Fruit fly (Drosophila melanogaster) whole organism, wandering third instar larva: ENCODE data around the gene scny.

ENCODE experiments used
- Abd-B ChIP-seq: fragments of >200 bp; optimal IDR thresholded peaks from 2 replicates; lab custom pipeline; 2017; ENCODE audit warnings: missing biosample characterization, missing genetic modification characterization
- CG32264 ChIP-seq: fragments of 200-800 bp; sonication (Bioruptor generic); optimal IDR thresholded peaks from 2 replicates; lab custom pipeline; 2016; ENCODE audit warnings: missing biosample characterization, missing genetic modification characterization
- CG9705 ChIP-seq: fragments of 200-800 bp; sonication (Bioruptor generic); optimal IDR thresholded peaks from 2 replicates; lab custom pipeline; 2018; ENCODE audit warnings: missing biosample characterization, mild to moderate bottlenecking, missing genetic modification characterization
- Dfd ChIP-seq: fragments of >200 bp; optimal IDR thresholded peaks from 2 replicates; lab custom pipeline; 2017; ENCODE audit warnings: missing biosample characterization, missing genetic modification characterization
- GATAd ChIP-seq: sonication (Bioruptor generic); optimal IDR thresholded peaks from 2 replicates; lab custom pipeline; 2016; ENCODE audit warnings: missing biosample characterization, missing genetic modification characterization
- HLH106 ChIP-seq: fragments of 200-800 bp; optimal IDR thresholded peaks from 3 replicates; lab custom pipeline; 2019; ENCODE audit warnings: missing biosample characterization, mild to moderate bottlenecking, missing genetic modification characterization, moderate library complexity
- Hnf4 ChIP-seq: fragments of 200-800 bp; sonication (Bioruptor generic); optimal IDR thresholded peaks from 2 replicates; lab custom pipeline; 2016; ENCODE audit warnings: missing biosample characterization, mild to moderate bottlenecking, missing genetic modification characterization
- Hr78 ChIP-seq: fragments of >200 bp; optimal IDR thresholded peaks from 2 replicates; lab custom pipeline; 2017; ENCODE audit warnings: missing biosample characterization, missing genetic modification characterization
- Hr83 ChIP-seq: fragments of 200-300 bp; sonication (Bioruptor generic); optimal IDR thresholded peaks from 2 replicates; lab custom pipeline; 2016; ENCODE audit warnings: missing biosample characterization, mild to moderate bottlenecking, missing genetic modification characterization, moderate library complexity; ENCODE audit not compliant: poor library complexity, severe bottlenecking
- Mio ChIP-seq: sonication (Bioruptor generic); optimal IDR thresholded peaks from 2 replicates; lab custom pipeline; 2016; ENCODE audit warnings: missing biosample characterization, missing genetic modification characterization
- Myc ChIP-seq: fragments of >200 bp; optimal IDR thresholded peaks from 2 replicates; lab custom pipeline; 2017
- N ChIP-seq: fragments of >200 bp; optimal IDR thresholded peaks from 2 replicates; lab custom pipeline; 2018; ENCODE audit warnings: missing biosample characterization, missing external identifiers, missing genetic modification characterization
- OdsH ChIP-seq: fragments of 200-800 bp; sonication (Bioruptor generic); optimal IDR thresholded peaks from 2 replicates; lab custom pipeline; 2016; ENCODE audit warnings: missing biosample characterization, mild to moderate bottlenecking, missing genetic modification characterization
- Rel ChIP-seq, 2 experiments: fragments of 200-800 bp; sonication (Bioruptor generic) in 1 of 2; optimal IDR thresholded peaks; 2 replicates in 1 of 2; 3 replicates in 1 of 2; lab custom pipeline; 2016 to 2019; ENCODE audit warnings: mild to moderate bottlenecking in 2 of 2, missing biosample characterization in 2 of 2, missing genetic modification characterization in 2 of 2, moderate library complexity in 1 of 2
- Vsx2 ChIP-seq: fragments of 200-300, 225-300 bp; sonication (Bioruptor generic); optimal IDR thresholded peaks from 2 replicates; lab custom pipeline; 2018; ENCODE audit warnings: missing biosample characterization, missing genetic modification characterization; ENCODE audit not compliant: partially characterized antibody
- br ChIP-seq: fragments of 200-800 bp; sonication (Bioruptor generic); optimal IDR thresholded peaks from 2 replicates; lab custom pipeline; 2016; ENCODE audit warnings: missing biosample characterization, missing genetic modification characterization
- dl ChIP-seq, 2 experiments: fragments of 175-275, 200-275 bp in 1 of 2; fragments of 200-275 bp in 1 of 2; sonication (Bioruptor generic); optimal IDR thresholded peaks; lab custom pipeline; 2018; ENCODE audit warnings: mild to moderate bottlenecking in 2 of 2, missing biosample characterization in 2 of 2, missing genetic modification characterization in 2 of 2, moderate library complexity in 2 of 2; ENCODE audit not compliant: partially characterized antibody in 2 of 2, insufficient read depth in 1 of 2
- dmrt93B ChIP-seq: fragments of 200-800 bp; sonication (Bioruptor generic); optimal IDR thresholded peaks from 2 replicates; lab custom pipeline; 2018; ENCODE audit warnings: missing biosample characterization, mild to moderate bottlenecking, missing genetic modification characterization
- dsf ChIP-seq: sonication (Bioruptor generic); optimal IDR thresholded peaks from 2 replicates; lab custom pipeline; 2016; ENCODE audit warnings: missing biosample characterization, missing genetic modification characterization, borderline replicate concordance
- ey ChIP-seq: fragments of 200-800 bp; sonication (Bioruptor generic); optimal IDR thresholded peaks from 2 replicates; lab custom pipeline; 2016; ENCODE audit warnings: missing biosample characterization, missing genetic modification characterization
- foxo ChIP-seq, 2 experiments: fragments of 200-800 bp; sonication (Bioruptor generic); optimal IDR thresholded peaks; 2 replicates in 1 of 2; 3 replicates in 1 of 2; lab custom pipeline; 2016 to 2017; ENCODE audit warnings: missing biosample characterization in 2 of 2, missing genetic modification characterization in 2 of 2
- fru ChIP-seq: fragments of 200-800 bp; sonication (Bioruptor generic); optimal IDR thresholded peaks from 3 replicates; lab custom pipeline; 2016; ENCODE audit warnings: missing biosample characterization, mild to moderate bottlenecking, missing genetic modification characterization
- h ChIP-seq: fragments of 200-800 bp; sonication (Bioruptor generic); optimal IDR thresholded peaks from 3 replicates; lab custom pipeline; 2016; ENCODE audit warnings: missing biosample characterization, mild to moderate bottlenecking, missing genetic modification characterization
- jim ChIP-seq: fragments of 175-275, 200-325 bp; sonication (Bioruptor generic); optimal IDR thresholded peaks from 2 replicates; lab custom pipeline; 2016; ENCODE audit warnings: missing biosample characterization, mild to moderate bottlenecking, missing genetic modification characterization
- psq ChIP-seq: fragments of 200-800 bp; sonication (Bioruptor generic); optimal IDR thresholded peaks from 3 replicates; lab custom pipeline; 2017; ENCODE audit warnings: missing biosample characterization, mild to moderate bottlenecking, missing genetic modification characterization, moderate library complexity
- sage ChIP-seq: fragments of 200-800 bp; sonication (Bioruptor generic); optimal IDR thresholded peaks from 2 replicates; lab custom pipeline; 2016; ENCODE audit warnings: missing biosample characterization, mild to moderate bottlenecking, missing genetic modification characterization
- sv ChIP-seq: fragments of 200-800 bp; sonication (Bioruptor generic); optimal IDR thresholded peaks from 3 replicates; lab custom pipeline; 2016; ENCODE audit warnings: missing biosample characterization, missing genetic modification characterization
- tai ChIP-seq: sonication (Bioruptor generic); optimal IDR thresholded peaks from 2 replicates; lab custom pipeline; 2016; ENCODE audit warnings: missing biosample characterization, missing genetic modification characterization

Gene scny

DNA sequence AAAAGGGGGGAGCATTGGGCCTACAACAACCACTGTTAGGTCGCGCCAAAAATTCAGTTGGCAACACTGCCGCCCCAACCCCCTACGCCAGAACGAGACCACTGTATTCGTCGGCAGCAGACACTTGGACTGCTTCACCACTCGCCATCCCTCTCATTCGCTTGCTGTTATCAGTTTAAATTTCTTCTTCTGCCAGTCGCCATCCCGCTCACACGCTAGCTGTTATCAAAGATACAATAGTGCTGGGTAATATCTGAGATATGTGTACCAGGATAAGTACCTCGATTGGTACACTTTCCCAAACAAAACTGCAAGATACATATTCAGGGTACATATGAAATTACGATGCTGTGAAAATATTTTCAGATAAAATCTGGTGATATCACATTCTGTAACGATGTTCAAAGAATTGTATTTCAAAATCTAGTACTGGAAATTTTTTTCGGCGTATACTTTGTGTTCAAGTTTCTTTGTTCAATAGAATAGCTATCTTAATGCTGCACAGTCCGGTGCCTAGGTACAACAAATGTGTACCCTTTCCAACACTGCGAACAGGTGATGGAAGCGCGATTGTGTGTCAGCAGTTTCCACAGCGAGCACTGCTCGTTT lies 2.1 kb downstream of the scny start (continued):
- TF ChIP-seq sv (GFP tag; lab: Kevin White, UChicago) (peak; percentile 89), foxo (GFP tag; optimal IDR thresholded peaks at IDR 0.05; lab: Kevin White, UChicago) (peak; percentile 60 to 93), Dfd (no peak), br (GFP tag; lab: Kevin White, UChicago) (peak; percentile 94), Abd-B (GFP tag; lab: Kevin White, UChicago) (no peak), jim (peak; percentile 88), Rel (GFP tag; optimal IDR thresholded peaks at IDR 0.05; lab: Kevin White, UChicago) (no peak), Rel (tag; optimal IDR thresholded peaks at IDR 0.05; lab: Kevin White, UChicago) (peak; percentile 86), OdsH (GFP tag; lab: Kevin White, UChicago) (peak; percentile 94), sage (no peak), dl (GFP tag; optimal IDR thresholded peaks at IDR 0.05; lab: Kevin White, UChicago; ENCODE audit: insufficient read depth in 1 of 2, partially characterized antibody in 2 of 2) (peak in 1 of 2 experiments; percentile 41), Hr78 (GFP tag; lab: Kevin White, UChicago) (no peak)

DNA sequence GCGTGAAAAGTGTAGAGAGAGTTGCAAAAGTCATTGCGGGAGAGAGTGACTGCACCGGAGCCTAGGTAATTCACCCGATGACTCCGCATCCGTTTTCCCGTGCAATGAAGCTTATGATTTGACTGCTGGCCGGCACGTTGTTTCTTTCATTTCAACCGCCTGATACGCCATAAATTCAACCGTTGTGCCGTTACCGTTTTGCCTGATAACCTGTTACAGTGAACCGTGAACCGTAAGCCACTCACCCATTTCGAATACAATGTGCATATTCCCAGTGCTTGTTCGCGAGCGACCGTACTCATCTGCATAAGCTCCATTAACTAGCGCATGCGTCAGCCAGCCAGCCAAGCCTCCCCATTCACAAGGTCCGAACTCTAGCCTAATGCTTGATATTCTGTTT lies 6.0 kb downstream of the scny start:
- TF ChIP-seq Hr78 (GFP tag; lab: Kevin White, UChicago) = no peak
- no peak for TF ChIP-seq Rel (GFP tag; optimal IDR thresholded peaks at IDR 0.05; lab: Kevin White, UChicago)
- TF ChIP-seq Rel (tag; optimal IDR thresholded peaks at IDR 0.05; lab: Kevin White, UChicago) = peak; percentile 35

DNA sequence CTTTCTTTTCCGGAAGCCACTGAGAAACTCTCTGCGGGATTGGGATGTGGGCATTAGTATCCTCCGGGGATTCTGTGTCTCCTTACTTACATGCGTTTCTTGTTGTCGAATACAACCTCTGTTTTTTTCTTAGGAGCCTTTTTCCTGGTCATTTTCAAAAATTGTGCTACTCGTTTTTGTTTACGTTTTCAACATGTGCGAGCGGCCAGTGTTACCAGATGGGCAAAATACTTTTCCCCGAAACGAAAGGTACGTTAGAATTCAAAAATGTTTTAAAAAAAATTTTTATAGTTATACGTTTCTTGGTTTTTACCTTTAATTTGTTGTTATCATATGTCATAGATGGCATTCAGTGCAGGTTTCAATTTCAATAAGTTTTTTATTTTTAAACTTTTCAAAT lies 8.3 kb downstream of the scny start, which contains the start of gene vito:
TSS of gene vito (minus strand) at position 220 of the 400 bp plus-strand sequence.
- TF ChIP-seq Hr83 (GFP tag; lab: Kevin White, UChicago) (no peak), dsf (GFP tag; lab: Kevin White, UChicago) (no peak), dmrt93B (GFP tag; lab: Kevin White, UChicago) (no peak), CG9705 (GFP tag; lab: Kevin White, UChicago) (no peak), Mio (no peak), tai (GFP tag; lab: Kevin White, UChicago) (no peak), foxo (GFP tag; optimal IDR thresholded peaks at IDR 0.05; lab: Kevin White, UChicago) (no peak), fru (GFP tag; lab: Kevin White, UChicago) (no peak), h (GFP tag; lab: Kevin White, UChicago) (no peak), sv (GFP tag; lab: Kevin White, UChicago) (no peak), N (GFP tag; lab: Kevin White, UChicago) (no peak), Hnf4 (GFP tag; lab: Kevin White, UChicago) (no peak), HLH106 (tag; lab: Kevin White, UChicago) (no peak), Hr78 (GFP tag; lab: Kevin White, UChicago) (no peak), CG32264 (no peak), GATAd (GFP tag; lab: Kevin White, UChicago) (no peak), Vsx2 (GFP tag; lab: Kevin White, UChicago) (no peak), dl (GFP tag; optimal IDR thresholded peaks at IDR 0.05; lab: Kevin White, UChicago; ENCODE audit: insufficient read depth in 1 of 2, partially characterized antibody in 2 of 2) (no peak)

DNA sequence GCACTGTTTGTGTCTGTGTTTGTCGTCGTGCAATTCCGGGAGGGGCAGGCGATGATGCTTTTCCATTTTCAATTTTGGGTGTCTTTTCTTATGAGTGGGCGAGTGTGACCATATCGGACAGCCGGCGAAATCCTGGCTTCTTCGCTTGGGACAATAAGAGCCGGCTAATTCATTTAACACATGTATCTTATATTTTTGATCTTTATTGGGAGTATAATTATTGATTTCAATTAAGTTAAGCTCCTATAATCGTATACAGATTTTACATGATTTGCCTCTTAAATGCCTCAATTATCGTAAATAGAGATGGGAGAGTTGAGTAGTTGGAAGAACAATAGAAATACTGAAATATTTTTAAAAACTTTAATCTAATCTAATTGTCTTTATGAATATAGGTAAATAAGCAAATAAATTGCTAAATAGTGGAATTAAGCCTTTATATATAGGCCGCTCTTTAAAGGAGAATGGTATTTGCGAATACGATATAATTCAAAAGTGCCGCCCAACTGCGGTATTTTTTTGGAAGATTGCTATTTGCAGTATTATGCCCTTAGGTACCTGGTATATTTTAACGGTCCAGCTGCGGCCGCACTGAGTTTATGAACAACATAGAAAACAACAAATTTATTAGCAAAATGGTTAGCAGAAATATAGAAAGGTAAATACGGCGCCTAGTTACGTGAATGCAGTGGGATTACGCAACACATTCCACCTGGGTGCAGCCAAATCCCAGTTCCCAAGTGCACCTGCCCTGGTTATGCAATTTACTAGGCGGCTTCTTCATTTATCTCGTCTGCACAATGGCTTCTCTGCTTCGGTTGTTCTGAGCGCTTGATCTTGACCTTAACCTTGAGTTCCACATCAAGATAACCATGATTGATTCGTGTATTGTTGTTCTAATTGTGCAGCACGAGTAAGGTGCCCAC lies 10.9 kb downstream of the scny start, which contains the start of the genes Myt1, PGRP-LD and Pmi:
TSS of gene Myt1 (minus strand) at position 116 of the 926 bp plus-strand sequence.
TSS of gene PGRP-LD (plus strand) at position 576 of the 926 bp plus-strand sequence.
TSS of gene Pmi (plus strand) at position 576 of the 926 bp plus-strand sequence.
- TF ChIP-seq psq (peak; percentile 4), sv (GFP tag; lab: Kevin White, UChicago) (no peak), Myc (lab: Kevin White, UChicago) (peak; percentile 8), ey (GFP tag; lab: Kevin White, UChicago) (peak; percentile 1)
